Fruit fly (Drosophila melanogaster) whole organism, wandering third instar larva: Measurements from ENCODE around the gene Ip259.
A peak's percentile ranks its signal among the peaks of the same experiment; 100 is the strongest.

Experiments used
- Abd-B ChIP-seq: fragments of >200 bp; optimal IDR thresholded peaks from 2 replicates; lab custom pipeline; 2017; ENCODE audit warnings: missing biosample characterization, missing genetic modification characterization
- CG32264 ChIP-seq: fragments of 200-800 bp; sonication (Bioruptor generic); optimal IDR thresholded peaks from 2 replicates; lab custom pipeline; 2016; ENCODE audit warnings: missing biosample characterization, missing genetic modification characterization
- CrebA ChIP-seq: fragments of 200-800 bp; sonication (Bioruptor generic); optimal IDR thresholded peaks from 2 replicates; lab custom pipeline; 2016; ENCODE audit warnings: missing biosample characterization, mild to moderate bottlenecking, missing genetic modification characterization, borderline replicate concordance
- Dif ChIP-seq: fragments of 200-275, 200-300 bp; sonication (Bioruptor generic); optimal IDR thresholded peaks from 2 replicates; lab custom pipeline; 2018; ENCODE audit warnings: missing biosample characterization, missing genetic modification characterization; ENCODE audit not compliant: partially characterized antibody
- HLH106 ChIP-seq: fragments of 200-800 bp; optimal IDR thresholded peaks from 3 replicates; lab custom pipeline; 2019; ENCODE audit warnings: missing biosample characterization, mild to moderate bottlenecking, missing genetic modification characterization, moderate library complexity
- Hnf4 ChIP-seq: fragments of 200-800 bp; sonication (Bioruptor generic); optimal IDR thresholded peaks from 2 replicates; lab custom pipeline; 2016; ENCODE audit warnings: missing biosample characterization, mild to moderate bottlenecking, missing genetic modification characterization
- Hr83 ChIP-seq: fragments of 200-300 bp; sonication (Bioruptor generic); optimal IDR thresholded peaks from 2 replicates; lab custom pipeline; 2016; ENCODE audit warnings: missing biosample characterization, mild to moderate bottlenecking, missing genetic modification characterization, moderate library complexity; ENCODE audit not compliant: poor library complexity, severe bottlenecking
- Jra ChIP-seq: sonication (Bioruptor generic); optimal IDR thresholded peaks from 2 replicates; lab custom pipeline; 2016; ENCODE audit warnings: missing biosample characterization, missing genetic modification characterization
- N ChIP-seq: fragments of >200 bp; optimal IDR thresholded peaks from 2 replicates; lab custom pipeline; 2018; ENCODE audit warnings: missing biosample characterization, missing external identifiers, missing genetic modification characterization
- Rel ChIP-seq, 2 experiments: fragments of 200-800 bp; sonication (Bioruptor generic) in 1 of 2; optimal IDR thresholded peaks; 2 replicates in 1 of 2; 3 replicates in 1 of 2; lab custom pipeline; 2016 to 2019; ENCODE audit warnings: mild to moderate bottlenecking in 2 of 2, missing biosample characterization in 2 of 2, missing genetic modification characterization in 2 of 2, moderate library complexity in 1 of 2
- Sp1 ChIP-seq: fragments of 200-800 bp; sonication (Bioruptor generic); optimal IDR thresholded peaks from 3 replicates; lab custom pipeline; 2019; ENCODE audit warnings: missing biosample characterization, mild to moderate bottlenecking, missing genetic modification characterization, moderate library complexity
- Vsx2 ChIP-seq: fragments of 200-300, 225-300 bp; sonication (Bioruptor generic); optimal IDR thresholded peaks from 2 replicates; lab custom pipeline; 2018; ENCODE audit warnings: missing biosample characterization, missing genetic modification characterization; ENCODE audit not compliant: partially characterized antibody
- brk ChIP-seq: fragments of 200-800 bp; sonication (Bioruptor generic); optimal IDR thresholded peaks from 2 replicates; lab custom pipeline; 2016; ENCODE audit warnings: missing biosample characterization, mild to moderate bottlenecking, missing genetic modification characterization
- dmrt93B ChIP-seq: fragments of 200-800 bp; sonication (Bioruptor generic); optimal IDR thresholded peaks from 2 replicates; lab custom pipeline; 2018; ENCODE audit warnings: missing biosample characterization, mild to moderate bottlenecking, missing genetic modification characterization
- ey ChIP-seq: fragments of 200-800 bp; sonication (Bioruptor generic); optimal IDR thresholded peaks from 2 replicates; lab custom pipeline; 2016; ENCODE audit warnings: missing biosample characterization, missing genetic modification characterization
- foxo ChIP-seq, 2 experiments: fragments of 200-800 bp; sonication (Bioruptor generic); optimal IDR thresholded peaks; 2 replicates in 1 of 2; 3 replicates in 1 of 2; lab custom pipeline; 2016 to 2017; ENCODE audit warnings: missing biosample characterization in 2 of 2, missing genetic modification characterization in 2 of 2
- fru ChIP-seq: fragments of 200-800 bp; sonication (Bioruptor generic); optimal IDR thresholded peaks from 3 replicates; lab custom pipeline; 2016; ENCODE audit warnings: missing biosample characterization, mild to moderate bottlenecking, missing genetic modification characterization
- jim ChIP-seq: fragments of 175-275, 200-325 bp; sonication (Bioruptor generic); optimal IDR thresholded peaks from 2 replicates; lab custom pipeline; 2016; ENCODE audit warnings: missing biosample characterization, mild to moderate bottlenecking, missing genetic modification characterization
- lola ChIP-seq: fragments of >200 bp; optimal IDR thresholded peaks from 2 replicates; lab custom pipeline; 2017; ENCODE audit warnings: missing biosample characterization, missing genetic modification characterization
- psq ChIP-seq: fragments of 200-800 bp; sonication (Bioruptor generic); optimal IDR thresholded peaks from 3 replicates; lab custom pipeline; 2017; ENCODE audit warnings: missing biosample characterization, mild to moderate bottlenecking, missing genetic modification characterization, moderate library complexity
- sv ChIP-seq: fragments of 200-800 bp; sonication (Bioruptor generic); optimal IDR thresholded peaks from 3 replicates; lab custom pipeline; 2016; ENCODE audit warnings: missing biosample characterization, missing genetic modification characterization
- tai ChIP-seq: sonication (Bioruptor generic); optimal IDR thresholded peaks from 2 replicates; lab custom pipeline; 2016; ENCODE audit warnings: missing biosample characterization, missing genetic modification characterization
- usp ChIP-seq: fragments of >200 bp; optimal IDR thresholded peaks from 2 replicates; lab custom pipeline; 2017; ENCODE audit warnings: missing biosample characterization, missing genetic modification characterization
- woc ChIP-seq: sonication (Bioruptor generic); optimal IDR thresholded peaks from 2 replicates; lab custom pipeline; 2016; ENCODE audit warnings: missing biosample characterization, mild to moderate bottlenecking, missing genetic modification characterization

Ip259 gene

dm6 chr2L:10437317-10437716 lies 29.2 kb downstream of the Ip259 start, which contains the start of gene STUB1:
STUB1 (plus strand) TSS chr2L:10437548.
- TF ChIP-seq Hnf4 (GFP tag; lab: Kevin White, UChicago) (peak; percentile 70), woc (GFP tag; lab: Kevin White, UChicago) (peak; percentile 17), Abd-B (no peak), Hr83 (GFP tag; lab: Kevin White, UChicago) (peak; percentile 59), ey (no peak), foxo (GFP tag; optimal IDR thresholded peaks at IDR 0.05; lab: Kevin White, UChicago) (no peak), Jra (GFP tag; lab: Kevin White, UChicago) (peak; percentile 55), jim (GFP tag; lab: Kevin White, UChicago) (no peak)
- TF ChIP-seq, all 38 proteins: peak for 4

- no peak for TF ChIP-seq psq (GFP tag; lab: Kevin White, UChicago)
- no peak for TF ChIP-seq Dif (GFP tag; lab: Kevin White, UChicago)
- peak; percentile 10 for TF ChIP-seq N (GFP tag; lab: Kevin White, UChicago)
- no peak for TF ChIP-seq Rel (GFP tag; optimal IDR thresholded peaks at IDR 0.05; lab: Kevin White, UChicago)
- TF ChIP-seq Rel (tag; optimal IDR thresholded peaks at IDR 0.05; lab: Kevin White, UChicago): no peak
- no peak for TF ChIP-seq Vsx2 (GFP tag; lab: Kevin White, UChicago)
Measured at dm6 chr2L:10439174-10439573, 31.0 kb downstream of the Ip259 start, which contains the start of gene Nse4. Nse4 (plus strand) TSS chr2L:10439440.

dm6 chr2L:10442048-10442790 lies 34.1 kb downstream of the Ip259 start, which contains the start of gene loh:
loh (plus strand) TSS chr2L:10442534.
- TF ChIP-seq HLH106 (tag; lab: Kevin White, UChicago) (no peak), Vsx2 (GFP tag; lab: Kevin White, UChicago) (no peak), sv (GFP tag; lab: Kevin White, UChicago) (peak; percentile 28), CG32264 (GFP tag; lab: Kevin White, UChicago) (no peak)

dm6 chr2L:10452296-10452695 lies 44.1 kb downstream of the Ip259 start, which contains the start of gene ppk10:
ppk10 (minus strand) TSS chr2L:10452396.
- TF ChIP-seq N (GFP tag; lab: Kevin White, UChicago): no peak
- TF ChIP-seq ey: no peak
- TF ChIP-seq usp: no peak
- no peak for TF ChIP-seq Jra (GFP tag; lab: Kevin White, UChicago)
- no peak for TF ChIP-seq Sp1
- TF ChIP-seq tai (GFP tag; lab: Kevin White, UChicago): no peak
- TF ChIP-seq sv (GFP tag; lab: Kevin White, UChicago): no peak
- no peak for TF ChIP-seq lola (GFP tag; lab: Kevin White, UChicago)
- TF ChIP-seq CrebA: no peak
- TF ChIP-seq psq (GFP tag; lab: Kevin White, UChicago): no peak
- no peak for TF ChIP-seq Rel (GFP tag; optimal IDR thresholded peaks at IDR 0.05; lab: Kevin White, UChicago)
- TF ChIP-seq Rel (tag; optimal IDR thresholded peaks at IDR 0.05; lab: Kevin White, UChicago): no peak
- TF ChIP-seq dmrt93B (GFP tag; lab: Kevin White, UChicago): no peak
- TF ChIP-seq, all 38 proteins: peak for 0

- TF ChIP-seq Abd-B (no peak), fru (GFP tag; lab: Kevin White, UChicago) (no peak), lola (GFP tag; lab: Kevin White, UChicago) (no peak)
Measured at dm6 chr2L:10455944-10456520, 47.9 kb downstream of the Ip259 start.

dm6 chr2L:10457191-10457899 lies 49.2 kb downstream of the Ip259 start, which contains the start of the genes LManI and LManII:
LManI (minus strand) TSS chr2L:10457241.
LManII (plus strand) TSS chr2L:10457658.
- TF ChIP-seq Dif (GFP tag; lab: Kevin White, UChicago): peak; percentile 60
- TF ChIP-seq brk (GFP tag; lab: Kevin White, UChicago): no peak
